Worm (Caenorhabditis elegans): Measurements from ENCODE around the gene mfsd-10.

ce11 chrX:17324954-17325353 lies 43.5 kb downstream of the mfsd-10 start:
- TF ChIP-seq ZK546.5 (tag; optimal IDR thresholded peaks at IDR 0.05), result no peak
- no peak for TF ChIP-seq nhr-237 (tag; optimal IDR thresholded peaks at IDR 0.05)
- TF ChIP-seq skn-1 (tag; optimal IDR thresholded peaks at IDR 0.05), result no peak
- no peak for TF ChIP-seq mdl-1 (tag; optimal IDR thresholded peaks at IDR 0.05)
- TF ChIP-seq pha-4 (GFP tag; IDR thresholded peaks at IDR 0.05), result no peak
- TF ChIP-seq pha-4 (tag; optimal IDR thresholded peaks at IDR 0.05), result no peak
- no peak for TF ChIP-seq lim-7 (GFP tag; IDR thresholded peaks at IDR 0.05)
- TF ChIP-seq egl-27 (tag; optimal IDR thresholded peaks at IDR 0.05), result no peak
- no peak for TF ChIP-seq dpl-1 (GFP tag; optimal IDR thresholded peaks at IDR 0.05)
